Worm (Caenorhabditis elegans) whole organism, L1 larva: ENCODE data around the gene F08G2.8.
A peak's percentile ranks its signal among the peaks of the same experiment; 100 is the strongest.

Experiments
- C04F5.9 ChIP-seq: sonication (generic microtip); optimal IDR thresholded peaks from 2 replicates; lab custom pipeline; 2016; ENCODE audit warnings: missing genetic modification characterization, missing compliant biosample characterization
- C34B4.2 ChIP-seq: sonication (generic microtip); optimal IDR thresholded peaks from 2 replicates; lab custom pipeline; 2017; ENCODE audit warnings: mild to moderate bottlenecking, missing genetic modification characterization, missing compliant biosample characterization
- F16B12.6 ChIP-seq: fragments of 150-350 bp; optimal IDR thresholded peaks from 2 replicates; lab custom pipeline; 2014; ENCODE audit warnings: missing biosample characterization, missing genetic modification characterization
- Y116A8C.19 ChIP-seq: sonication (generic microtip); optimal IDR thresholded peaks from 2 replicates; lab custom pipeline; 2016; ENCODE audit warnings: missing compliant biosample characterization, missing genetic modification characterization, borderline replicate concordance
- ama-1 ChIP-seq: fragments of 150-350 bp; optimal IDR thresholded peaks from 2 replicates; lab custom pipeline; 2014
- ceh-82 ChIP-seq, 3 experiments: fragments of 150-350 bp in 1 of 3; sonication (generic microtip) in 2 of 3; optimal IDR thresholded peaks; 2 replicates each; lab custom pipeline; 2014 to 2017; ENCODE audit warnings: missing biosample characterization in 3 of 3, missing genetic modification characterization in 3 of 3
- dpl-1 ChIP-seq, 3 experiments: fragments of 150-350 bp in 2 of 3; sonication (generic microtip) in 1 of 3; optimal IDR thresholded peaks; 2 replicates each; lab custom pipeline; 2014 to 2017; ENCODE audit warnings: missing biosample characterization in 3 of 3, missing genetic modification characterization in 3 of 3, missing genetic modification reagents in 3 of 3
- dsc-1 ChIP-seq: sonication (generic microtip); optimal IDR thresholded peaks from 2 replicates; lab custom pipeline; 2016; ENCODE audit warnings: mild to moderate bottlenecking, missing genetic modification characterization, missing compliant biosample characterization
- efl-1 ChIP-seq, 4 experiments: fragments of 150-350 bp; optimal IDR thresholded peaks in 3 of 4; peaks in 1 of 4; 1 replicate in 1 of 4; 2 replicates in 3 of 4; lab custom pipeline; 2014; ENCODE audit warnings: missing biosample characterization in 2 of 4, missing genetic modification characterization in 2 of 4, missing genetic modification reagents in 2 of 4
- efl-3 ChIP-seq: fragments of 200-800 bp; sonication (Bioruptor generic); optimal IDR thresholded peaks from 2 replicates; lab custom pipeline; 2018; ENCODE audit warnings: mild to moderate bottlenecking, missing genetic modification characterization, missing compliant biosample characterization
- ets-5 ChIP-seq: fragments of 200-800 bp; sonication (Bioruptor generic); IDR thresholded peaks from 2 replicates; pipeline ENCODE4 v1.3.6; 2022; ENCODE audit warnings: missing genetic modification characterization, missing compliant biosample characterization
- fkh-10 ChIP-seq: sonication (generic microtip); optimal IDR thresholded peaks from 2 replicates; lab custom pipeline; 2017; ENCODE audit warnings: missing biosample characterization, missing genetic modification reagents, missing genetic modification characterization
- fkh-4 ChIP-seq: sonication (generic microtip); optimal IDR thresholded peaks from 2 replicates; lab custom pipeline; 2016; ENCODE audit warnings: missing compliant biosample characterization, missing genetic modification characterization, borderline replicate concordance
- fkh-8 ChIP-seq: sonication (generic microtip); optimal IDR thresholded peaks from 2 replicates; lab custom pipeline; 2016; ENCODE audit warnings: mild to moderate bottlenecking, missing genetic modification characterization, missing compliant biosample characterization
- grh-1 ChIP-seq: fragments of 200-800 bp; sonication (Bioruptor generic); IDR thresholded peaks from 2 replicates; pipeline ENCODE4 v1.3.6; 2022; ENCODE audit warnings: missing genetic modification reagents, missing genetic modification characterization, missing compliant biosample characterization
- hpl-2 ChIP-seq: fragments of 150-350 bp; optimal IDR thresholded peaks from 2 replicates; lab custom pipeline; 2014; ENCODE audit warnings: missing biosample characterization, missing genetic modification reagents, missing genetic modification characterization
- jun-1 ChIP-seq: fragments of 150-350 bp; optimal IDR thresholded peaks from 2 replicates; lab custom pipeline; 2014; ENCODE audit warnings: missing biosample characterization, missing genetic modification reagents, missing genetic modification characterization
- lin-14 ChIP-seq: fragments of 200-800 bp; sonication (Bioruptor generic); optimal IDR thresholded peaks from 2 replicates; lab custom pipeline; 2018; ENCODE audit warnings: mild to moderate bottlenecking, missing genetic modification characterization, moderate library complexity, missing compliant biosample characterization
- lin-15B ChIP-seq: fragments of 150-350 bp; sonication (generic microtip); optimal IDR thresholded peaks from 3 replicates; lab custom pipeline; 2014; ENCODE audit warnings: missing biosample characterization, missing genetic modification characterization
- lin-35 ChIP-seq, 2 experiments: fragments of 150-350 bp; optimal IDR thresholded peaks; 2 replicates each; lab custom pipeline; 2014; ENCODE audit warnings: missing biosample characterization in 2 of 2, missing genetic modification characterization in 2 of 2, missing genetic modification reagents in 2 of 2
- lir-3 ChIP-seq: sonication (generic microtip); optimal IDR thresholded peaks from 2 replicates; lab custom pipeline; 2016; ENCODE audit warnings: mild to moderate bottlenecking, missing genetic modification characterization, moderate library complexity, missing compliant biosample characterization; ENCODE audit not compliant: poor library complexity
- mep-1 ChIP-seq: fragments of 150-350 bp; optimal IDR thresholded peaks from 2 replicates; lab custom pipeline; 2014; ENCODE audit warnings: missing biosample characterization, missing genetic modification characterization
- nhr-11 ChIP-seq: fragments of 150-350 bp; optimal IDR thresholded peaks from 2 replicates; lab custom pipeline; 2014; ENCODE audit warnings: missing biosample characterization, missing genetic modification characterization
- nhr-20 ChIP-seq: sonication (generic microtip); optimal IDR thresholded peaks from 2 replicates; lab custom pipeline; 2016; ENCODE audit warnings: mild to moderate bottlenecking, missing genetic modification characterization, missing compliant biosample characterization
- nhr-237 ChIP-seq: fragments of 150-350 bp; optimal IDR thresholded peaks from 2 replicates; lab custom pipeline; 2014; ENCODE audit warnings: missing biosample characterization, missing genetic modification characterization
- nhr-71 ChIP-seq: sonication (generic microtip); optimal IDR thresholded peaks from 2 replicates; lab custom pipeline; 2016; ENCODE audit warnings: mild to moderate bottlenecking, missing genetic modification characterization, moderate library complexity, missing compliant biosample characterization
- nhr-76 ChIP-seq: sonication (generic microtip); optimal IDR thresholded peaks from 2 replicates; lab custom pipeline; 2017; ENCODE audit warnings: missing biosample characterization, missing genetic modification characterization
- nhr-84 ChIP-seq: sonication (generic microtip); optimal IDR thresholded peaks from 2 replicates; lab custom pipeline; 2017; ENCODE audit warnings: missing biosample characterization, missing genetic modification characterization
- nhr-90 ChIP-seq: sonication (generic microtip); optimal IDR thresholded peaks from 2 replicates; lab custom pipeline; 2016; ENCODE audit warnings: mild to moderate bottlenecking, missing genetic modification characterization, missing compliant biosample characterization; ENCODE audit not compliant: poor library complexity
- pax-3 ChIP-seq: fragments of 200-800 bp; sonication (Bioruptor generic); optimal IDR thresholded peaks from 2 replicates; lab custom pipeline; 2018; ENCODE audit warnings: mild to moderate bottlenecking, missing genetic modification characterization, moderate library complexity, missing compliant biosample characterization
- pqm-1 ChIP-seq: sonication (generic microtip); optimal IDR thresholded peaks from 3 replicates; lab custom pipeline; 2017; ENCODE audit warnings: missing biosample characterization, missing genetic modification characterization
- sox-4 ChIP-seq: sonication (generic microtip); optimal IDR thresholded peaks from 2 replicates; lab custom pipeline; 2016; ENCODE audit warnings: missing genetic modification characterization, missing compliant biosample characterization
- sptf-1 ChIP-seq: fragments of 150-350 bp; optimal IDR thresholded peaks from 2 replicates; lab custom pipeline; 2014; ENCODE audit warnings: missing biosample characterization, missing genetic modification characterization
- swsn-7 ChIP-seq: sonication (generic microtip); optimal IDR thresholded peaks from 2 replicates; lab custom pipeline; 2016; ENCODE audit warnings: missing genetic modification characterization, missing compliant biosample characterization
- tbx-2 ChIP-seq: sonication (generic microtip); optimal IDR thresholded peaks from 2 replicates; lab custom pipeline; 2016; ENCODE audit warnings: missing genetic modification characterization, missing compliant biosample characterization
- unc-130 ChIP-seq: fragments of 150-350 bp; optimal IDR thresholded peaks from 2 replicates; lab custom pipeline; 2017; ENCODE audit warnings: missing biosample characterization, missing genetic modification characterization, inconsistent platforms
- unc-86 ChIP-seq: sonication (generic microtip); optimal IDR thresholded peaks from 2 replicates; lab custom pipeline; 2016; ENCODE audit warnings: missing genetic modification characterization, missing compliant biosample characterization
- unc-98 ChIP-seq: fragments of 200-800 bp; sonication (Bioruptor generic); IDR thresholded peaks from 2 replicates; pipeline ENCODE4 v1.3.6; 2022; ENCODE audit warnings: missing genetic modification characterization, missing compliant biosample characterization
- vab-15 ChIP-seq: sonication (generic microtip); optimal IDR thresholded peaks from 2 replicates; lab custom pipeline; 2017; ENCODE audit warnings: missing genotype, mild to moderate bottlenecking, missing genetic modification characterization, missing compliant biosample characterization
- xbp-1 ChIP-seq: sonication (generic microtip); optimal IDR thresholded peaks from 2 replicates; lab custom pipeline; 2016; ENCODE audit warnings: missing genetic modification characterization, missing compliant biosample characterization
- zip-4 ChIP-seq: fragments of 200-800 bp; sonication (Bioruptor generic); optimal IDR thresholded peaks from 2 replicates; lab custom pipeline; 2018; ENCODE audit warnings: mild to moderate bottlenecking, missing genetic modification characterization, moderate library complexity, missing compliant biosample characterization
- ztf-11 ChIP-seq, 2 experiments: sonication (generic microtip); optimal IDR thresholded peaks; 2 replicates each; lab custom pipeline; 2016 to 2017; ENCODE audit warnings: missing genetic modification characterization in 2 of 2, missing biosample characterization in 1 of 2, missing compliant biosample characterization in 1 of 2

Gene F08G2.8

DNA sequence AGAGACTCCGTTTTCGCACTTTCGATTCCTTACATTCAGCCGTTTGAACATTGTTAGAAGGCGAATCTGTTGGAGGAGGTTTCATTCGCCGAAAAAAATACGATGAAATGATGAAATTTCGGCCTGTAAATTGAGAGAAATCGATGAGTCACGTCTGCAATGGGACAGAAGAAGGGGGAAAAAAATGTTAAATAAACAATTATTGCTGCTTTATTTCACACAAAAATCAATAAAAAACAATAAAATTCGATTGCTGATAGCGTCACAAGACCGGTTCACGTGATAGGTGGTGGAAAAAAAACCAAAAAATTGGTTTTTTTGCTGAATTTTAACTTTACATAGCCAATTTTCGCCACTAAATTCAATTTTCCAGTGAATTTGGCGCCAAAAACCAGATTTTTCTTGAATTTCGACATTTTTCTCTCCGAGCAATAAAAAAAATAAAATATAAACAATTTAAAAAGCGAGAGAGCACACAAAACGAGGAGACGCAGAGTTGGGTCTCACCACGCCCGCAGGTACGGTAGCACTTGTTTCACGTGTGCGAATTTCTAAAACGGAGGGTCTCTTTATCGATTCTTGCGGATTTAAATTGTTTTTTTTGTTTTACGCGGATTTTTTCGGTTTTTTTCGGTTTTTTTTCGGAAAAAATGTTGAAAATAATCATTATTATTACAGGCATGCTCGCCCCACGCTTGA, 20.2 kb downstream of the F08G2.8 start, which contains the start of the genes cup-14 and ndub-8 (continued):
- TF ChIP-seq efl-1 (optimal IDR thresholded peaks at IDR 0.05; lab: Kevin White, UChicago) = peak; percentile 90 to 94
- peak; percentile 83 to 98 for TF ChIP-seq efl-1 (GFP tag; optimal IDR thresholded peaks at IDR 0.05 in 1 of 2; lab: Kevin White, UChicago)
- peak; percentile 83 for TF ChIP-seq fkh-10 (GFP tag; lab: Kevin White, UChicago)
- TF ChIP-seq xbp-1 = peak; percentile 90
- TF ChIP-seq nhr-76 (tag; lab: Kevin White, UChicago) = no peak
- peak; percentile 64 for TF ChIP-seq F16B12.6 (tag; lab: Kevin White, UChicago)
- TF ChIP-seq ets-5 (GFP tag; lab: Robert Waterston, UW) = no peak
- peak; percentile 80 to 87 for TF ChIP-seq lin-35 (GFP tag; optimal IDR thresholded peaks at IDR 0.05; lab: Kevin White, UChicago)
- peak; percentile 92 for TF ChIP-seq tbx-2
- peak; percentile 75 for TF ChIP-seq sox-4 (tag; lab: Kevin White, UChicago)
- TF ChIP-seq pax-3 = peak; percentile 75
- TF ChIP-seq swsn-7 (tag; lab: Kevin White, UChicago) = no peak
- peak in 1 of 2 experiments; percentile 68 for TF ChIP-seq ztf-11 (tag; optimal IDR thresholded peaks at IDR 0.05; lab: Kevin White, UChicago)
- no peak for TF ChIP-seq unc-98 (GFP tag; lab: Robert Waterston, UW)
- TF ChIP-seq ama-1 (lab: Kevin White, UChicago) = peak; percentile 71
- peak; percentile 80 to 84 (median 82) for TF ChIP-seq dpl-1 (GFP tag; optimal IDR thresholded peaks at IDR 0.05; lab: Kevin White, UChicago)
- TF ChIP-seq dsc-1 (tag; lab: Kevin White, UChicago) = peak; percentile 92
- TF ChIP-seq vab-15 (tag; lab: Kevin White, UChicago) = peak; percentile 50
- peak; percentile 84 for TF ChIP-seq jun-1 (tag; lab: Kevin White, UChicago)
- TF ChIP-seq nhr-90 = peak; percentile 93
- TF ChIP-seq nhr-237 (tag; lab: Kevin White, UChicago) = peak; percentile 16
- TF ChIP-seq C04F5.9 (tag; lab: Kevin White, UChicago) = peak; percentile 63
- TF ChIP-seq C34B4.2 = no peak
- no peak for TF ChIP-seq lir-3 (tag; lab: Kevin White, UChicago)
- TF ChIP-seq Y116A8C.19 (tag; lab: Kevin White, UChicago) = no peak
- TF ChIP-seq ceh-82 (tag; optimal IDR thresholded peaks at IDR 0.05; lab: Kevin White, UChicago) = peak; percentile 87 to 95 (median 91)
- peak; percentile 90 for TF ChIP-seq unc-86 (tag; lab: Kevin White, UChicago)
- peak; percentile 80 for TF ChIP-seq nhr-11
- TF ChIP-seq lin-14 (GFP tag; lab: Kevin White, UChicago) = no peak
- TF ChIP-seq nhr-71 = peak; percentile 95
- TF ChIP-seq hpl-2 (GFP tag; lab: Kevin White, UChicago) = peak; percentile 76
- no peak for TF ChIP-seq sptf-1 (tag; lab: Kevin White, UChicago)
- no peak for TF ChIP-seq nhr-84 (tag; lab: Kevin White, UChicago)

DNA sequence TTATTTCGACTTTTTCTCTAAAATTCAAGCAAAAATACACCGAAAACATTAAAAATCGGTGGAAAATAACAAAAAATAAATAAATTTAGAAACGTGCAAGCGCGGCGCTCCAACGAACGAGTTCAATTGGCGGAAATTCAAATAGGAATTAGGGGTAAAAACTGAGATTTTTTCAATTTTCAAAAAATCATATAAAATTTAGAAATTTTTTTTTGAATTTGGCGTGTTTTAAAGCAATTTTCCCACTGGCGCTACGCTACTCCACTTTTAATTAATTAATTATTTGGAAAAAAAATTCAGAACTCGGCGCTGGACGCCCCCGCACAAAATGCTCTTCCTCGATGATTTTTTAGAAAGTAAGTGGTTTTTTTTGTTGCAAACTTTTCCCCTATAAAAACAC, 23.6 kb downstream of the F08G2.8 start, which contains the start of gene ing-3:
Gene ing-3, plus strand, starts transcription at position 301 of the 400 bp plus-strand sequence.
- TF ChIP-seq ets-5 (GFP tag; lab: Robert Waterston, UW) (no peak), fkh-4 (tag; lab: Kevin White, UChicago) (no peak), unc-98 (GFP tag; lab: Robert Waterston, UW) (no peak), xbp-1 (no peak), zip-4 (GFP tag; lab: Kevin White, UChicago) (no peak), lin-15B (tag; lab: Kevin White, UChicago) (no peak), lir-3 (tag; lab: Kevin White, UChicago) (no peak), grh-1 (GFP tag; lab: Robert Waterston, UW) (no peak), Y116A8C.19 (tag; lab: Kevin White, UChicago) (no peak), pqm-1 (no peak), mep-1 (tag; lab: Kevin White, UChicago) (no peak), nhr-20 (no peak), efl-3 (GFP tag; lab: Kevin White, UChicago) (no peak), lin-35 (GFP tag; optimal IDR thresholded peaks at IDR 0.05; lab: Kevin White, UChicago) (no peak), unc-130 (no peak), unc-86 (tag; lab: Kevin White, UChicago) (no peak), fkh-8 (tag; lab: Kevin White, UChicago) (no peak)
